Fruit fly (Drosophila melanogaster): Measurements from ENCODE around the gene CG14408.

- TF ChIP-seq CG8478 (optimal IDR thresholded peaks at IDR 0.05) (no peak), Dll (optimal IDR thresholded peaks at IDR 0.05) (no peak), pan (optimal IDR thresholded peaks at IDR 0.05) (no peak), psq (optimal IDR thresholded peaks at IDR 0.05) (no peak)
Measured at dm6 chrX:14871028-14871427, 39.2 kb upstream of the CG14408 start, which contains the start of gene CG9518.

Data from whole organism.